Worm (Caenorhabditis elegans): ENCODE data around the gene mig-5.

Gene mig-5

DNA sequence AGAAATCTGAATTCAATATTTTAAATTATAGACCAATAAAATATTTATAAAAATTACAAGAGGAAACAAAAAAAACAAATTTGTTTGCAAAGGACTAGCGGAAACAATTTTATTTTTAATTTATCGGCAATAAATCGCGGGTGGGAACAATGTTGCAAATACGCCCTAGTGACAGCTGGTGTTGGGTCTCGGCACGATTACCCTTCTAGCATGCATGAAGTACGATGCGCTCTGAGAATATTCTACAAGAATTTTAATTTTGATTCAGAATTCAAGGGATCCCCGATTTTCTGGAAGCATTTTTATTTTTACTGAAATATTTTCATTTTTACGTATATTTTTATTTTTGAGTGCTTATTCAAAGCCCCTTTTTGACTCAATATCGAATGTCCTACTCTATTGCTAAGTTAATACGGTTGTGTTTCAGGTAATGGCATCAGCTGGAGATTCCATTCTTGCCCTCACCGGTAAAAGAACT, at the start of gene mig-5, which contains the start of gene cct-1 (continued):
- TF ChIP-seq daf-19 (GFP tag; conservative IDR thresholded peaks at IDR 0.05) (no peak), ama-1 (optimal IDR thresholded peaks at IDR 0.05) (no peak), gei-8 (GFP tag; optimal IDR thresholded peaks at IDR 0.05) (no peak), zip-2 (tag; optimal IDR thresholded peaks at IDR 0.05) (peak; percentile 81), ceh-32 (tag; optimal IDR thresholded peaks at IDR 0.05; ENCODE audit: poor library complexity) (peak; percentile 53), aha-1 (tag) (peak; percentile 85), dpl-1 (GFP tag; optimal IDR thresholded peaks at IDR 0.05) (peak; percentile 91), F26F4.8 (GFP tag; conservative IDR thresholded peaks at IDR 0.05) (no peak), cey-2 (tag; optimal IDR thresholded peaks at IDR 0.05; ENCODE audit: borderline replicate concordance, insufficient read depth) (no peak), dmd-8 (GFP tag; IDR thresholded peaks at IDR 0.05) (no peak), hlh-11 (tag; optimal IDR thresholded peaks at IDR 0.05) (peak; percentile 94), egl-43 (GFP tag; IDR thresholded peaks at IDR 0.05) (peak; percentile 66), nhr-237 (tag; optimal IDR thresholded peaks at IDR 0.05) (peak; percentile 49), lin-29 (GFP tag; IDR thresholded peaks at IDR 0.05) (peak; percentile 73), T20F7.1 (GFP tag; optimal IDR thresholded peaks at IDR 0.05) (peak; percentile 93), Y48G9A.11 (GFP tag; IDR thresholded peaks at IDR 0.05) (peak; percentile 58), duxl-1 (tag; optimal IDR thresholded peaks at IDR 0.05; ENCODE audit: poor library complexity) (peak; percentile 92), F49E8.2 (tag; optimal IDR thresholded peaks at IDR 0.05; ENCODE audit: borderline replicate concordance) (no peak), lim-7 (GFP tag; IDR thresholded peaks at IDR 0.05) (no peak), mxl-2 (GFP tag; conservative IDR thresholded peaks at IDR 0.05) (peak; percentile 57; the same call in 1 of the 2 replicates), hlh-30 (tag; optimal IDR thresholded peaks at IDR 0.05; ENCODE audit: insufficient read depth) (peak; percentile 90), unc-130 (GFP tag; optimal IDR thresholded peaks at IDR 0.05) (peak; percentile 65), lir-3 (tag; optimal IDR thresholded peaks at IDR 0.05) (peak; percentile 41), set-16 (GFP tag; IDR thresholded peaks at IDR 0.05) (no peak), sdz-12 (GFP tag; optimal IDR thresholded peaks at IDR 0.05) (no peak), vab-7 (GFP tag; IDR thresholded peaks at IDR 0.05) (0 out of 2 replicates have a peak, but pooled peaks have one; percentile 29), egl-27 (tag; optimal IDR thresholded peaks at IDR 0.05) (no peak), zfp-3 (GFP tag; conservative IDR thresholded peaks at IDR 0.05) (peak; percentile 87), php-3 (GFP tag; IDR thresholded peaks at IDR 0.05) (peak; percentile 96), Y5F2A.4 (GFP tag; optimal IDR thresholded peaks at IDR 0.05) (peak; percentile 41), nhr-42 (GFP tag; IDR thresholded peaks at IDR 0.05) (peak; percentile 78; the same call in 1 of the 2 replicates), daf-16 (GFP tag; optimal IDR thresholded peaks at IDR 0.05) (peak; percentile 61 to 87), daf-16 (tag; optimal IDR thresholded peaks at IDR 0.05) (peak; percentile 84), hmg-1.1 (GFP tag; IDR thresholded peaks at IDR 0.05) (peak; percentile 98), madf-9 (GFP tag; conservative IDR thresholded peaks at IDR 0.05) (no peak), R02D3.7 (tag; optimal IDR thresholded peaks at IDR 0.05) (no peak), nhr-25 (tag; optimal IDR thresholded peaks at IDR 0.05; ENCODE audit: borderline replicate concordance, insufficient read depth) (peak; percentile 93), lsy-2 (tag; optimal IDR thresholded peaks at IDR 0.05) (peak; percentile 99 to 100), ZK546.5 (tag; optimal IDR thresholded peaks at IDR 0.05) (peak in 1 of 2 experiments; percentile 82), zfp-2 (tag; optimal IDR thresholded peaks at IDR 0.05) (peak; percentile 78), ztf-11 (tag; optimal IDR thresholded peaks at IDR 0.05) (no peak), nhr-77 (tag; optimal IDR thresholded peaks at IDR 0.05) (peak; percentile 98), lin-15B (tag; optimal IDR thresholded peaks at IDR 0.05) (peak; percentile 90), spr-3 (GFP tag; optimal IDR thresholded peaks at IDR 0.05) (peak; percentile 78), T26A8.4 (GFP tag; IDR thresholded peaks at IDR 0.05) (peak; percentile 97), lin-39 (tag; optimal IDR thresholded peaks at IDR 0.05) (peak; percentile 83), fkh-10 (GFP tag; optimal IDR thresholded peaks at IDR 0.05) (peak; percentile 97), daf-8 (GFP tag; IDR thresholded peaks at IDR 0.05) (no peak), dve-1 (tag; optimal IDR thresholded peaks at IDR 0.05; ENCODE audit: insufficient read depth) (peak; percentile 98), aly-2 (tag; optimal IDR thresholded peaks at IDR 0.05) (no peak)

All from whole organism, L4 larva.